Worm (Caenorhabditis elegans) whole organism, late embryonic: ENCODE data around the gene ZK662.2.
A peak's percentile ranks its signal among the peaks of the same experiment; 100 is the strongest.

Experiments used
- K09A11.1 ChIP-seq: sonication (generic microtip); optimal IDR thresholded peaks from 2 replicates; lab custom pipeline; 2017; ENCODE audit warnings: antibody characterized with exemption, mild to moderate bottlenecking, missing genetic modification characterization, missing compliant biosample characterization; ENCODE audit not compliant: insufficient read depth
- ama-1 ChIP-seq: fragments of 150-350 bp; optimal IDR thresholded peaks from 2 replicates; lab custom pipeline; 2014
- ceh-14 ChIP-seq: sonication (generic microtip); optimal IDR thresholded peaks from 2 replicates; lab custom pipeline; 2016; ENCODE audit warnings: missing genotype, missing genetic modification characterization, missing compliant biosample characterization
- ceh-18 ChIP-seq: sonication (generic microtip); optimal IDR thresholded peaks from 2 replicates; lab custom pipeline; 2016; ENCODE audit warnings: missing genetic modification characterization, missing compliant biosample characterization
- ceh-19 ChIP-seq: fragments of 200-800 bp; sonication (Bioruptor generic); optimal IDR thresholded peaks from 2 replicates; lab custom pipeline; 2018; ENCODE audit warnings: mild to moderate bottlenecking, missing genetic modification characterization, missing compliant biosample characterization
- ceh-22 ChIP-seq: sonication (generic microtip); optimal IDR thresholded peaks from 2 replicates; lab custom pipeline; 2017; ENCODE audit warnings: missing biosample characterization, missing genetic modification characterization
- ceh-31 ChIP-seq: sonication (generic microtip); optimal IDR thresholded peaks from 2 replicates; lab custom pipeline; 2016; ENCODE audit warnings: missing genetic modification characterization, missing compliant biosample characterization
- ceh-6 ChIP-seq: fragments of 200-800 bp; sonication (Bioruptor generic); optimal IDR thresholded peaks from 2 replicates; lab custom pipeline; 2018; ENCODE audit warnings: mild to moderate bottlenecking, missing genetic modification characterization, missing compliant biosample characterization
- che-1 ChIP-seq: sonication (generic microtip); optimal IDR thresholded peaks from 2 replicates; lab custom pipeline; 2016; ENCODE audit warnings: mild to moderate bottlenecking, missing genetic modification characterization, missing compliant biosample characterization
- dmd-4 ChIP-seq: sonication (generic microtip); optimal IDR thresholded peaks from 2 replicates; lab custom pipeline; 2016; ENCODE audit warnings: borderline replicate concordance, missing genetic modification characterization, missing compliant biosample characterization
- elt-2 ChIP-seq: sonication (generic microtip); optimal IDR thresholded peaks from 2 replicates; lab custom pipeline; 2016; ENCODE audit warnings: missing genetic modification reagents, missing genetic modification characterization, missing compliant biosample characterization
- fax-1 ChIP-seq: sonication (generic microtip); optimal IDR thresholded peaks from 2 replicates; lab custom pipeline; 2016; ENCODE audit warnings: missing genotype, missing genetic modification characterization, missing compliant biosample characterization
- fkh-10 ChIP-seq: fragments of 150-350 bp; optimal IDR thresholded peaks from 2 replicates; lab custom pipeline; 2014; ENCODE audit warnings: missing biosample characterization, missing genetic modification reagents, missing genetic modification characterization
- gmeb-2 ChIP-seq: sonication (generic microtip); optimal IDR thresholded peaks from 2 replicates; lab custom pipeline; 2016; ENCODE audit warnings: missing genetic modification characterization, inconsistent platforms, missing compliant biosample characterization
- hlh-13 ChIP-seq: fragments of 200-800 bp; sonication (Bioruptor generic); optimal IDR thresholded peaks from 2 replicates; lab custom pipeline; 2018; ENCODE audit warnings: mild to moderate bottlenecking, missing genetic modification characterization, missing compliant biosample characterization
- hlh-6 ChIP-seq: sonication (generic microtip); optimal IDR thresholded peaks from 2 replicates; lab custom pipeline; 2016; ENCODE audit warnings: missing genotype, missing genetic modification characterization, missing compliant biosample characterization
- lim-6 ChIP-seq: sonication (generic microtip); optimal IDR thresholded peaks from 2 replicates; lab custom pipeline; 2016; ENCODE audit warnings: missing genetic modification characterization, missing compliant biosample characterization
- madf-2 ChIP-seq: sonication (generic microtip); optimal IDR thresholded peaks from 2 replicates; lab custom pipeline; 2017; ENCODE audit warnings: missing genetic modification characterization, missing compliant biosample characterization
- mec-3 ChIP-seq: sonication (generic microtip); optimal IDR thresholded peaks from 2 replicates; lab custom pipeline; 2016; ENCODE audit warnings: borderline replicate concordance, missing genetic modification characterization, missing compliant biosample characterization
- nfya-1 ChIP-seq: sonication (generic microtip); optimal IDR thresholded peaks from 2 replicates; lab custom pipeline; 2017; ENCODE audit warnings: missing genetic modification characterization, mild to moderate bottlenecking, missing compliant biosample characterization, antibody characterized with exemption, moderate library complexity
- nhr-11 ChIP-seq: fragments of 150-350 bp; optimal IDR thresholded peaks from 2 replicates; lab custom pipeline; 2014; ENCODE audit warnings: missing biosample characterization, missing genetic modification characterization
- pat-9 ChIP-seq: fragments of 200-800 bp; sonication (Bioruptor generic); optimal IDR thresholded peaks from 2 replicates; lab custom pipeline; 2018; ENCODE audit warnings: mild to moderate bottlenecking, missing genetic modification characterization, moderate library complexity, missing compliant biosample characterization
- pha-2 ChIP-seq: sonication (generic microtip); optimal IDR thresholded peaks from 2 replicates; lab custom pipeline; 2017; ENCODE audit warnings: mild to moderate bottlenecking, missing genetic modification characterization, missing compliant biosample characterization
- pha-4 ChIP-seq: fragments of 150-350 bp; optimal IDR thresholded peaks from 2 replicates; lab custom pipeline; 2018; ENCODE audit warnings: missing biosample characterization, missing genetic modification reagents, missing genetic modification characterization
- pqm-1 ChIP-seq: sonication (generic microtip); optimal IDR thresholded peaks from 2 replicates; lab custom pipeline; 2016; ENCODE audit warnings: missing genetic modification characterization, missing compliant biosample characterization
- ref-2 ChIP-seq: sonication (generic microtip); optimal IDR thresholded peaks from 2 replicates; lab custom pipeline; 2016; ENCODE audit warnings: missing genetic modification characterization, missing compliant biosample characterization
- rnt-1 ChIP-seq: sonication (generic microtip); optimal IDR thresholded peaks from 2 replicates; lab custom pipeline; 2016; ENCODE audit warnings: missing genetic modification characterization, missing compliant biosample characterization
- sdc-2 ChIP-seq: sonication (generic microtip); optimal IDR thresholded peaks from 2 replicates; lab custom pipeline; 2016; ENCODE audit warnings: missing genotype, missing genetic modification characterization, missing compliant biosample characterization
- sox-2 ChIP-seq: fragments of 200-800 bp; sonication (Bioruptor generic); IDR thresholded peaks from 2 replicates; pipeline ENCODE4 v1.3.6; 2022; ENCODE audit warnings: missing genetic modification reagents, missing genetic modification characterization, missing compliant biosample characterization
- syd-9 ChIP-seq: sonication (generic microtip); optimal IDR thresholded peaks from 2 replicates; lab custom pipeline; 2016; ENCODE audit warnings: mild to moderate bottlenecking, missing genetic modification characterization, moderate library complexity, missing compliant biosample characterization
- ttx-3 ChIP-seq: sonication (generic microtip); optimal IDR thresholded peaks from 2 replicates; lab custom pipeline; 2016; ENCODE audit warnings: missing genetic modification reagents, missing genetic modification characterization, missing compliant biosample characterization
- unc-42 ChIP-seq: sonication (generic microtip); optimal IDR thresholded peaks from 2 replicates; lab custom pipeline; 2016; ENCODE audit warnings: missing genotype, missing genetic modification characterization, missing compliant biosample characterization
- unc-86 ChIP-seq: sonication (generic microtip); optimal IDR thresholded peaks from 2 replicates; lab custom pipeline; 2016; ENCODE audit warnings: missing genetic modification characterization, missing compliant biosample characterization
- ztf-16 ChIP-seq: sonication (generic microtip); optimal IDR thresholded peaks from 2 replicates; lab custom pipeline; 2017; ENCODE audit warnings: missing genetic modification characterization, missing compliant biosample characterization

ZK662.2 gene

DNA sequence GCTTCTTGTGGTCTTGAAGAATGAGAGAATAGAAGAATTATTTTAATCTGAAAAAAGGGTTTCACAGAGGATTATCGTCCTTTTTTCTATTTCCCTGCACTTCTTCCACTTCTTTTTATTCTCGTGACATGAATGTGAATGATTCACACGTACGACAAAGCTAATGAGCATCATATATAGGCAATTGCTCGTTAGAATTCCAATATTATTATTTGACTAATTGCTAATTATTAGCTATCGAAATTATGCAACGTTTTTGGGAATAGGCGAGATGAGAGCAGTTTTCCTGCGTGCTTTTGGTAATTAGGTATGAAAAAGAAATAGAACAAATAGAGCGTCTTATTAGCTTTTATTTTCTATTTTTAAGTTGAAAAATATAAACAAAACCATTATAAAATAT is 38.7 kb upstream of the ZK662.2 start:
- TF ChIP-seq unc-42 (tag; lab: Kevin White, UChicago) (no peak), nfya-1 (tag; lab: Kevin White, UChicago) (no peak), ttx-3 (tag; lab: Kevin White, UChicago) (no peak)

ce11 chrX:15659561-15659960 is 36.9 kb upstream of the ZK662.2 start:
- TF ChIP-seq ceh-31 (peak; percentile 20), nfya-1 (tag; lab: Kevin White, UChicago) (peak; percentile 25), unc-42 (tag; lab: Kevin White, UChicago) (peak; percentile 50), fkh-10 (no peak), ref-2 (tag; lab: Kevin White, UChicago) (no peak), sdc-2 (tag; lab: Kevin White, UChicago) (no peak), ceh-18 (no peak), sox-2 (no peak)

DNA sequence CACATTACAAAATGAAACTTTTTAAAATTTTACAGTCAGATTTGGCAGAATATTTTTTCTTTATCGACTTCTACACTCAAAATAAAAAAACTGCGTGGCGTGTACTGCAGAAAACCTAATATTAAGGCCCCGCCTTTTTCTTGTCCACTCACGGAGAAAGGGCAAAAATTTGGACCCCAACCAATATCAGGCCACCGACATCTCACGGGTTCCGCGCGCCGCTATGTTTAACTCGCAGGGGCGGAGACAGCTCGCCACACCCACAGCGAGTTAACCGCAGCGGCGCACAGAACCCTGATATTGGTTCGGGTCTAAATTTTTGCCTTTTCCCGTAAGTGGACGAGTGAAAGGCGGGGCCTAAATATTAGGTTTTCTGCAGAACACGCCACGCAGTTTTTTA is 32.8 kb upstream of the ZK662.2 start:
- no peak for TF ChIP-seq elt-2 (tag; lab: Kevin White, UChicago)
- TF ChIP-seq unc-86, result no peak
- TF ChIP-seq ceh-14, result no peak
- no peak for TF ChIP-seq ceh-31
- TF ChIP-seq pat-9 (tag; lab: Kevin White, UChicago), result no peak
- no peak for TF ChIP-seq syd-9
- no peak for TF ChIP-seq pha-4 (tag; lab: Kevin White, UChicago)
- TF ChIP-seq che-1 (tag; lab: Kevin White, UChicago), result no peak
- TF ChIP-seq pqm-1 (tag; lab: Kevin White, UChicago), result no peak

- TF ChIP-seq ama-1 (no peak), mec-3 (tag; lab: Kevin White, UChicago) (no peak), unc-42 (tag; lab: Kevin White, UChicago) (peak; percentile 24), madf-2 (no peak), K09A11.1 (no peak), ceh-31 (peak; percentile 17), nhr-11 (tag; lab: Kevin White, UChicago) (no peak), ref-2 (tag; lab: Kevin White, UChicago) (peak; percentile 7)
These were observed 30.2 kb upstream of the ZK662.2 start, which contains the start of gene pcdr-1 for ce11 chrX:15666169-15666811. Gene pcdr-1, plus strand, starts transcription at chrX:15666761.

ce11 chrX:15668053-15668599 is 28.4 kb upstream of the ZK662.2 start:
- TF ChIP-seq ceh-6 (GFP tag; lab: Kevin White, UChicago) (peak; percentile 37), ceh-19 (no peak), lim-6 (no peak), K09A11.1 (no peak), hlh-6 (tag; lab: Kevin White, UChicago) (no peak), fkh-10 (no peak), unc-86 (no peak), pat-9 (tag; lab: Kevin White, UChicago) (peak; percentile 4), gmeb-2 (tag; lab: Kevin White, UChicago) (peak; percentile 36), rnt-1 (tag; lab: Kevin White, UChicago) (no peak)

- TF ChIP-seq ref-2 (tag; lab: Kevin White, UChicago) (no peak), che-1 (tag; lab: Kevin White, UChicago) (no peak), pha-2 (tag; lab: Kevin White, UChicago) (no peak), fax-1 (no peak), dmd-4 (no peak), hlh-13 (no peak), ceh-22 (no peak), ztf-16 (tag; lab: Kevin White, UChicago) (no peak)
These were observed 27.8 kb upstream of the ZK662.2 start for ce11 chrX:15668695-15669094.
